Worm (Caenorhabditis elegans) whole organism, L3 larva: ENCODE results near the gene pqn-83.

Experiments used
- aly-2 ChIP-seq: fragments of 150-350 bp; optimal IDR thresholded peaks from 2 replicates; lab custom pipeline; 2014; ENCODE audit warnings: missing biosample characterization, missing genetic modification characterization
- ama-1 ChIP-seq: fragments of 150-350 bp; optimal IDR thresholded peaks from 2 replicates; lab custom pipeline; 2018
- egl-27 ChIP-seq: sonication (generic microtip); optimal IDR thresholded peaks from 4 replicates; lab custom pipeline; 2017; ENCODE audit warnings: missing biosample characterization, missing genetic modification reagents, missing genetic modification characterization
- fkh-2 ChIP-seq: fragments of 150-350 bp; optimal IDR thresholded peaks from 2 replicates; lab custom pipeline; 2014; ENCODE audit warnings: missing biosample characterization, missing genetic modification reagents, missing genetic modification characterization
- jun-1 ChIP-seq: fragments of 150-350 bp; optimal IDR thresholded peaks from 2 replicates; lab custom pipeline; 2014; ENCODE audit warnings: missing biosample characterization, missing genetic modification reagents, missing genetic modification characterization
- nhr-23 ChIP-seq: fragments of 150-350 bp; optimal IDR thresholded peaks from 2 replicates; lab custom pipeline; 2014; ENCODE audit warnings: missing biosample characterization, missing genetic modification reagents, missing genetic modification characterization
- nhr-237 ChIP-seq: fragments of 150-350 bp; optimal IDR thresholded peaks from 2 replicates; lab custom pipeline; 2014; ENCODE audit warnings: missing biosample characterization, missing genetic modification characterization
- nhr-28 ChIP-seq: fragments of 150-350 bp; optimal IDR thresholded peaks from 2 replicates; lab custom pipeline; 2014; ENCODE audit warnings: missing biosample characterization, missing genetic modification characterization
- pha-4 ChIP-seq: fragments of 150-350 bp; optimal IDR thresholded peaks from 2 replicates; lab custom pipeline; 2014; ENCODE audit warnings: missing biosample characterization, missing genetic modification reagents, missing genetic modification characterization
- pqm-1 ChIP-seq: fragments of 150-350 bp; optimal IDR thresholded peaks from 2 replicates; lab custom pipeline; 2017; ENCODE audit warnings: missing biosample characterization, missing genetic modification characterization, inconsistent platforms
- skn-1 ChIP-seq: fragments of 150-350 bp; optimal IDR thresholded peaks from 2 replicates; lab custom pipeline; 2014; ENCODE audit warnings: missing biosample characterization, missing genetic modification characterization
- unc-62 ChIP-seq: fragments of 150-350 bp; sonication (generic microtip); optimal IDR thresholded peaks from 4 replicates; lab custom pipeline; 2014; ENCODE audit warnings: missing biosample characterization, missing genetic modification reagents, missing genetic modification characterization
- ztf-11 ChIP-seq: fragments of 150-350 bp; optimal IDR thresholded peaks from 2 replicates; lab custom pipeline; 2014; ENCODE audit warnings: missing biosample characterization, missing genetic modification characterization

ce11 chrIII:13105911-13106310, 6.7 kb upstream of the pqn-83 start:
- no peak for TF ChIP-seq ztf-11 (tag; lab: Kevin White, UChicago)
- no peak for TF ChIP-seq nhr-28 (tag; lab: Kevin White, UChicago)
- no peak for TF ChIP-seq unc-62 (GFP tag; lab: Kevin White, UChicago)
- TF ChIP-seq pha-4 (tag; lab: Kevin White, UChicago), result no peak
- no peak for TF ChIP-seq pqm-1
- no peak for TF ChIP-seq jun-1 (tag; lab: Kevin White, UChicago)
- TF ChIP-seq nhr-237, result no peak
- TF ChIP-seq fkh-2 (tag; lab: Kevin White, UChicago), result no peak
- no peak for TF ChIP-seq nhr-23
- no peak for TF ChIP-seq skn-1 (tag; lab: Kevin White, UChicago)
- TF ChIP-seq aly-2, result no peak
- TF ChIP-seq egl-27 (tag; lab: Kevin White, UChicago), result no peak
- peak; percentile 5 for TF ChIP-seq ama-1 (lab: Kevin White, UChicago)
